Fruit fly (Drosophila melanogaster): ENCODE results near the gene CG13731.

Gene CG13731

DNA sequence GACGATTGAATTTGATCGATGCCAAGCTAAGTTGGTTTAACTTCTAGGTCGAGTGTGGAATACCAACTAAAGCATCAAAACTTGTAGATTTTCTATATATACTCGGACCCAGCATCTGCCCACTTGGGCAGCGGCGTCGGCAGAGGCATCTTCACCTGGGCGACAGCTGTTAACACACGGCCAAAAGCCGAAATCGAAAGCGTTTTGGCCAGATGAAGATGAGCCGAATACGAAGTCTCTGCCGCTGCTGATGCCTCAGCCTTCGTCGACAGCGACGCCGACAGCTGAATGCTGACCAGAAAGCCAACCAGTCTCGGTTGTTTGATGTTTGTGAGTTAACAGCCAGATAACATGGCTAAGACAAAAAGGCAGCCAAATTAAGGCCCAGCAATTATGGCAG is at the start of gene CG13731:
Gene CG13731 (minus strand): TSS at position 62 of the 400 bp plus-strand sequence.
- TF ChIP-seq pan (optimal IDR thresholded peaks at IDR 0.05) (no peak), Dll (optimal IDR thresholded peaks at IDR 0.05) (no peak), psq (optimal IDR thresholded peaks at IDR 0.05) (no peak), usp (GFP tag; optimal IDR thresholded peaks at IDR 0.05) (no peak), CG8478 (optimal IDR thresholded peaks at IDR 0.05) (no peak), EcR (GFP tag; optimal IDR thresholded peaks at IDR 0.05) (no peak)

DNA sequence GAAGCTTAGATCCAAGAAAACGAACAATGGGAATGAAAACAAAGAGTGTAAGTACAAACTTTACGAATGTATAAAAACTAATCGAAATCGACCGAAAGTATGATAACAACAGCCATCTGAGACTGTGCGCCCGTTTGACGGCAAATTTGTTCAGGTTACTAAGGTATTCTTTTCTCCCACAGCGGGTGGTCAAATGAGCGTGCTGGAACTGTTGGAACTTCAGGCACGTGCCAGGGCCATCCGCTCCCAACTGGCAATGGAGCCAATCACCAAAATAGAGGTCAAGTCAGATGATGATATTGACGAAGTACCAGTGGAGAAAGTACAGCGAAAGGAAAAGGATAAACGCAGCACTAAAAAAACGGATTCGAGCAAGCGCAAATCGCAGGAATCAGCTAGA is 47.6 kb upstream of the CG13731 start, which contains the start of gene CG12229:
Gene CG12229 (minus strand): TSS at position 101 of the 400 bp plus-strand sequence.
- TF ChIP-seq EcR (GFP tag; optimal IDR thresholded peaks at IDR 0.05), result no peak
- no peak for TF ChIP-seq pan (optimal IDR thresholded peaks at IDR 0.05)
- TF ChIP-seq usp (GFP tag; optimal IDR thresholded peaks at IDR 0.05), result no peak
- no peak for TF ChIP-seq Dll (optimal IDR thresholded peaks at IDR 0.05)
- TF ChIP-seq CG8478 (optimal IDR thresholded peaks at IDR 0.05), result no peak
- TF ChIP-seq psq (optimal IDR thresholded peaks at IDR 0.05), result no peak

DNA sequence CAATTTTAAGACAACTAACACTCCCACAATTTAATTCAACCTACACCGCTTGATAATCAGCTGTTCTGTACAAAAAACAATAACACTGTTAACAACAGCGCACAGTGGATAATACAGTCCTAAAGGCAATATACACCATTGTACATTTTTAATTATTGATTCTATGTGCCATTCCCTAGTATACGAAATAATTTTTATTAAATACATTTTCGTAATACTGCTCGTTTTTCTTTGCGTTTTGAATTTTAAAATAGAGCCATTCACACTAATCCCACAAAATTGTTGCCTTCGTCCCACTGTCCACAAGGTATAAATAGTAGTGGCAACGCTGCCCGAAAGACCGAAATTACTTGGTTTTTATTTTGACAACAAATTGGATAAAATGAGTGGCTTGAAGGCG is 44.8 kb upstream of the CG13731 start, which contains the start of the genes Coq4 and CG32176:
Gene Coq4 (minus strand): TSS at position 67 of the 400 bp plus-strand sequence.
Gene CG32176 (plus strand): TSS at position 314 of the 400 bp plus-strand sequence.
- TF ChIP-seq psq (optimal IDR thresholded peaks at IDR 0.05), result no peak

DNA sequence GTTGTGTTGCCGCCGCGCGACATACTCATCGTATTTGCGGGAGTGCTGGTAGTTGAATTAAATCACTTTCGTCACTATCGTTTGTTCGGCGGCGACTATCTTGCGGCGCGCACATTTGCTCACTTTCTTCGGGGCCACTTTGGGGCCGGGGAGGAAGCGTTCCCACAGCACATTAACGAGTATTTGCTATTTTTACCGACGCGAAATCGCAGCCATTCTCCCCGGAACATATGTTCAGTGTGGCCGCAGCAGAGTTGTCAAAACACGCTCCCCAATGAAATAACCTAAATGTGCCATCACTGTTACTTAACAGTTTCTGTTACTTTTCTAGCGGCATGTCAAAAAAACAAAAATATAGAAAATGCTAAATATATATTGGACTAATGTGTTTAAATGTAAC is 44.2 kb upstream of the CG13731 start, which contains the start of gene frc:
Gene frc (minus strand): TSS at position 244 of the 400 bp plus-strand sequence.
- no peak for TF ChIP-seq EcR (GFP tag; optimal IDR thresholded peaks at IDR 0.05)

DNA sequence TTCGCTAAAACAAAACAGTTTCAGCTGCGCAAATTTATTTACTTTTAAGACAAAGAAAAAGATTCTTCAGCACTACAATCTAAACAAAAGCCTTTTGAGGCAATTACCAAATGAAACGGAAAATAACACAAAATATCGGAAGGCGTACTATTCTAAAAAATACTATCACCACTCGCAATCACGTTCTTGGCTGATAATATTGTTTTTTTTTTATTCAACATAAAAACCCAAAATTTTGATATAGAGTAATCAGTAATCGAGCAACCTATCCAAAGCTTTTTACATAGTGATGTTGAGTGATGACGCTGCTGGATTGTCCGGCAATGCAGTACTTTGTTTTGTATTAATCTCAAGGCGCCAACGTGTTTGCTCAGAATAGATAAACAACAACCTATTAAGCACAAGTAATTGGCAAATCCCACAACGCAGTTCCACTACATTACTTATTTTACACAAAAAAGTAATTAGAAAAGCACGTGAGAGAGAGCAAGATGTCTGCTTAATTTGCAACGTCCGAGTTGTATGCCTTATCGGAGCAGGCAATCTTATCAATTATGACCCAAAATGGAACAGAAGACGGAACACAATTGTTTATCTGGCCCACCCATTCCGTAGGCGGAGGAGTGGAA is 42.3 kb upstream of the CG13731 start:
- TF ChIP-seq usp (GFP tag; optimal IDR thresholded peaks at IDR 0.05) (no peak), EcR (GFP tag; optimal IDR thresholded peaks at IDR 0.05) (no peak), pan (optimal IDR thresholded peaks at IDR 0.05) (no peak), CG8478 (optimal IDR thresholded peaks at IDR 0.05) (no peak), psq (optimal IDR thresholded peaks at IDR 0.05) (no peak), Dll (optimal IDR thresholded peaks at IDR 0.05) (no peak)

DNA sequence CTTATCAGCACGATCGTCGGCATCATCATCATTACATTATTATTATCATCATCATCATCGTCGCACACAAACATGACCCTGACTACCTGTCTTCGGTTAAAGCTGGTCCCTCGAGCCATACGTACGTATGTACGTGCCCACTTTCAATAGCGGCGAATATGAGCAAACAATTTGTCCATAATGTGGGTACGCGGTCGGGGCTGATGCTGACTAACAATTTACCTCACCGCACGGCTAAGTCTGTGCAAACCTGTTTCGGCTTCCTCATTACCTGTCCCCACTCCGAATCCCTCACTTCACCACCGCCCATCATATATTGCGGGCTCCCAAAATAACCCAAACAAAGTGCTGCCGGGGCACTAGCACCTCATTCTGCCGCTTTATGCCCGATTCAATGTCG is 41.6 kb upstream of the CG13731 start:
- no peak for TF ChIP-seq usp (GFP tag; optimal IDR thresholded peaks at IDR 0.05)
- no peak for TF ChIP-seq EcR (GFP tag; optimal IDR thresholded peaks at IDR 0.05)
- TF ChIP-seq CG8478 (optimal IDR thresholded peaks at IDR 0.05), result no peak
- TF ChIP-seq pan (optimal IDR thresholded peaks at IDR 0.05), result no peak

DNA sequence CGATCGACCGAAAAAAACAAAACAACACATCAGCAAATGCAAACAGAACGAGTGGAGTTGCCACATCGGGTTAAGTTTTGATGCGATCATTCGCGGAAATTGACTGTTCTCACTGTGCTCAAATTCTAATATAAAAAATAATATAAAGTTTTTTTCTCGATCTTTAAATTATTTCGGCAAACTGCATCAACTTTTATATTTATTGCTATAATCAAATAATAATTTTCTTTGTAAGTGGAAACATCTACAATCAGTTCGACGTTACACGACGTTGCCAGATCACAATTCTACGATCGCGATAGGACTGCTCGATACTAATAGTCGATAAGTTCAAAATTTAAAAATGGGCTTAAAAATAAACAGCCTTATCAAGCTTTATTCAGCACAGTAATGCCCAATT is 40.0 kb upstream of the CG13731 start, which contains the start of gene Gorab:
Gene Gorab (minus strand): TSS at position 58 of the 400 bp plus-strand sequence.
- TF ChIP-seq EcR (GFP tag; optimal IDR thresholded peaks at IDR 0.05) (no peak), psq (optimal IDR thresholded peaks at IDR 0.05) (no peak), pan (optimal IDR thresholded peaks at IDR 0.05) (no peak), CG8478 (optimal IDR thresholded peaks at IDR 0.05) (no peak), Dll (optimal IDR thresholded peaks at IDR 0.05) (no peak), usp (GFP tag; optimal IDR thresholded peaks at IDR 0.05) (no peak)

DNA sequence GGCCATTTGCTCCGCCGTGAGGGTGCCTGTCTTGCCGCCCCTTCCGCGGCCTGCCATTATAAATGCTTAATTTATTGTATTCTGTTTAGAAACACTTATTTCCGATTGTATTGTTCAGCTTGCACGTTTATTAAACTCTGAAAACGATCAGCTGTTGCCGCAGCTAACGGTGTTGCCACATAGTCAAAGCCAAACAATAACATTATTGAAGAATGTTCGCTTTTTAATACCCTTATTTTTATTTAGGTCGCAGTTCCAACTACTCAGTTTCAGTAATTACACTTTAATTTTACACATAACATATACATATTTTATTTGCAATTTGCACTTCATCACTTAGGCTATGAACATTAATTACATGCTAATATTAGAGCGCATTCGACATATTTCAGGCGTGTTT is 38.3 kb upstream of the CG13731 start, which contains the start of gene Polr3G:
Gene Polr3G (minus strand): TSS at position 118 of the 400 bp plus-strand sequence.
- TF ChIP-seq Dll (optimal IDR thresholded peaks at IDR 0.05) (no peak), EcR (GFP tag; optimal IDR thresholded peaks at IDR 0.05) (no peak), pan (optimal IDR thresholded peaks at IDR 0.05) (no peak), CG8478 (optimal IDR thresholded peaks at IDR 0.05) (no peak), usp (GFP tag; optimal IDR thresholded peaks at IDR 0.05) (no peak), psq (optimal IDR thresholded peaks at IDR 0.05) (no peak)

DNA sequence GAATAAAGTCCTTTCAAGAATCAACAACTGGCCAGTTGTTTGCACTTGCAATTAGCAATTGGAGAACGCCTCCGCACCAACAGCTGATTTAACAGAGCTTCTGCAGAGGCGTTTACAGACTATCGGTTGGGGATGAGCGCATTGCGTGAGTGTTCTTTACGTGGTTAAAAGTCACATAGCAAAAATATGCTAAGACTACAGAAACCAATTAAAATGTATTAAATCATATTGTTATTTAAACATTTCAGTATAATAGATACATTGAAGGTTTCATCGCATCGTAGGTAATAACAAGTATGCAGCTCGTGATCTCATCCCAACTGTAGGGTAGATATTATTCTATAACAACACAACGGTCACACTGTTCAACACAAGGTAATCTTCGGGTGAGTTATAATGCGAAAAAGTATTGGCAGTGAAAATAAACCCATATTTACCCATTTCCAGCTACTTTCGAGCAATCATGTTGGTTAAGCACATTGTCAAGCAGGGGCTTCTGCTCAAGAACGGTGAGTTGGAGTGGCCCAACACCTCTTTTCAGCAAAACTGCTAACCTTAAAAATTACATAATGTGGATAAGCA is 36.5 kb upstream of the CG13731 start, which contains the start of the genes Sec3 and COX7B:
Gene Sec3 (minus strand): TSS at position 86 of the 582 bp plus-strand sequence.
Gene COX7B (plus strand): TSS at position 346 of the 582 bp plus-strand sequence.
- no peak for TF ChIP-seq psq (optimal IDR thresholded peaks at IDR 0.05)
- TF ChIP-seq EcR (GFP tag; optimal IDR thresholded peaks at IDR 0.05), result no peak
- TF ChIP-seq CG8478 (optimal IDR thresholded peaks at IDR 0.05), result no peak

DNA sequence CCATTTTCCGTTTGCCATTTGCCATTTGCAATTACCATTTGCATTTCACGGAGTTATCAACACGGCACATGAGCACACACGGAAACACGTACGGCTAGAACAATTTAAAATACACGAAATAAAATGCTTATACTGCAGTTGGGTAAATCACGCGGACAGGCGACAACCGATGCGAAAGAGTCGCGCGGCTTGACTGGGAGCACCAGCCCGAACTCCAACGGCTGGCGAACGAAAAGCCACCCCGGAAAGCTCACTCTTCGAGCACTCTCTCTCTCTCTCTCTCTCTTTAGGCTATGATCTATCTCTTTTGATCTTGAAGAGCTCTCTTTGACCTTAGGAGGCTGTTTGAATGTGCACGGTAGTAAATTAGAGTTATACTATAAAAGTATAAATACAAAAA is 32.6 kb upstream of the CG13731 start, which contains the start of gene blot:
Gene blot (minus strand): TSS at position 196 of the 400 bp plus-strand sequence.
- no peak for TF ChIP-seq pan (optimal IDR thresholded peaks at IDR 0.05)
- peak; percentile 12 for TF ChIP-seq Dll (optimal IDR thresholded peaks at IDR 0.05)

DNA sequence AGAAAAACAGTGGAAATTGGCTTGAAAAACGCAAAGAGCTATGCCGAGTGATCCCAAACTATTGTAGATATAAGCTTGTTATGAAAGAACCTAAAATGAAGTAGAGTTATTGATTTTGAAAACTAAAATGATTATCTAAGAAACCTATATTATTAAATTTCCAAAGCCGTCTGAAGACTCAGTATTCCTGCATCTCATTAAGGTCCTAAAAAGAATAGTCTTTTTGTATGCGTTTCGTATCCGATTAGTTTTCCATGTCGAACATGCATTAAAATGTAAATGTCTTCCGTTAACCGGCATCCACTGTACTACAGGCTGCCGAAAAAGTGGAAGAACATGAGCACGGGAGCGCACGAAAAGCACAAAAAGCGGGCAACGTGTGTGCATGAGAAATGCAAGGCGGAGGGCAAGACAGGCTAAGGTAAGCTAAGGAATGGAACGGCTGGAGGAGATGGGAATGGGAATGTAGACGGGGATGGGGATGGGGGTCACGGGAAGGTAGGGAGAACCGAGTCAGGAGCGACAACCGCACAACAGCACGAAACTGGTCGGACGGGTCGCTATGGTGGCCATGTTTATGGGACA is 31.9 kb upstream of the CG13731 start:
- peak in 1 of 2 experiments; percentile 80 for TF ChIP-seq EcR (GFP tag; optimal IDR thresholded peaks at IDR 0.05)
- TF ChIP-seq psq (optimal IDR thresholded peaks at IDR 0.05), result no peak

DNA sequence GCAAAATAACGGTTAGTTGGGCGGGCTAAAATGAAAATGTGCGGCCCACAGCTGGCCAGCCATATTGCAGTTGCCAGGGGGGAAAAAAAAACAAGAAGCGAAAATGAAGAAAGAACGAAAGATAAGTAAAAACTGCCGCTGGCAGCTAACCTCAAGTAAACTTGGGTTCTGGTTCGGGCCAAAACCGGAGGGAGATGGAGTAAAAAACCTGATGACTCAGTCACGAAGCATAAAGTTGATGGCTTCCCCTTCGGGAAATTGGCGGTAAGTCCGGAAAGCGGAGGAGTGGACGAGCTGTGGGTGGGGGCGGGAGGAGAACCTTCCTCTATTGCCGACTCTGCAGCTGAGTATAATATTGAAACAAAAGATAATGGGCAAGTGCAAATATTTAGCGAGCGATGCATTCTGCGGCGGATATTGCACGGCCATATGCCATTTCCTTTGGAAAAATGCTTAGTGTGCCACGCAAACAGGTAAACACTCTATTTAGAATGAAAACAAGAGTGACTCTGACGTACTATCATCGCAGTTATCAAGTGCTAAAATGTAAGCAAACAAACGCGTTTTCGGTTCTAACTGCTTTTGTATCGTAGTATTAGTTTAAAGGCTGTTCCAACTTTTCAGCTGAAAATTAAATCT is 30.5 kb upstream of the CG13731 start:
- TF ChIP-seq Dll (optimal IDR thresholded peaks at IDR 0.05), result no peak
- TF ChIP-seq EcR (GFP tag; optimal IDR thresholded peaks at IDR 0.05), result peak in 1 of 2 experiments; percentile 60
- no peak for TF ChIP-seq psq (optimal IDR thresholded peaks at IDR 0.05)

All from whole organism.